Fruit fly (Drosophila melanogaster) Kc167 (cell line): ENCODE data around the gene Myo31DF.

Experiments used
- Sin3A ChIP-seq: fragments of >200 bp; optimal IDR thresholded peaks from 2 replicates; lab custom pipeline; 2018; ENCODE audit warnings: missing external identifiers
- h ChIP-seq: fragments of >200 bp; optimal IDR thresholded peaks from 3 replicates; lab custom pipeline; 2018; ENCODE audit warnings: missing external identifiers
- insv ChIP-seq: fragments of >200 bp; optimal IDR thresholded peaks from 3 replicates; lab custom pipeline; 2018; ENCODE audit warnings: missing external identifiers
- psq ChIP-seq: fragments of >200 bp; optimal IDR thresholded peaks from 2 replicates; lab custom pipeline; 2017; ENCODE audit warnings: missing external identifiers

dm6 chr2L:10496338-10496737 is 10.2 kb downstream of the Myo31DF start:
- TF ChIP-seq insv (lab: Kevin White, UChicago) (no peak), Sin3A (lab: Kevin White, UChicago) (no peak), psq (no peak), h (lab: Kevin White, UChicago) (no peak)
